Fruit fly (Drosophila melanogaster) whole organism, prepupa: Measurements from ENCODE around the gene Graf.

Experiments
- CG10631 ChIP-seq: fragments of 200-800 bp; sonication (Bioruptor generic); optimal IDR thresholded peaks from 2 replicates; lab custom pipeline; 2016; ENCODE audit warnings: missing biosample characterization, missing genetic modification characterization
- CG10669 ChIP-seq: fragments of 200-800 bp; sonication (Bioruptor generic); optimal IDR thresholded peaks from 3 replicates; lab custom pipeline; 2018; ENCODE audit warnings: missing biosample characterization, mild to moderate bottlenecking, missing genetic modification characterization, moderate library complexity
- CG3032 ChIP-seq: fragments of 200-800 bp; optimal IDR thresholded peaks from 2 replicates; lab custom pipeline; 2019; ENCODE audit warnings: missing biosample characterization, mild to moderate bottlenecking, missing genetic modification characterization, moderate library complexity
- CG31627 ChIP-seq: fragments of 200-800 bp; sonication (Bioruptor generic); optimal IDR thresholded peaks from 3 replicates; lab custom pipeline; 2016; ENCODE audit warnings: missing biosample characterization, missing genetic modification characterization
- CG32006 ChIP-seq: fragments of 200-800 bp; sonication (Bioruptor generic); optimal IDR thresholded peaks from 3 replicates; lab custom pipeline; 2017; ENCODE audit warnings: missing biosample characterization, mild to moderate bottlenecking, missing genetic modification characterization
- CG34406 ChIP-seq: fragments of 200-800 bp; sonication (Bioruptor generic); optimal IDR thresholded peaks from 3 replicates; lab custom pipeline; 2016; ENCODE audit warnings: missing biosample characterization, missing genetic modification characterization
- CG3919 ChIP-seq: fragments of 200-800 bp; sonication (Bioruptor generic); optimal IDR thresholded peaks from 3 replicates; lab custom pipeline; 2016; ENCODE audit warnings: missing biosample characterization, missing genetic modification characterization
- CG4318 ChIP-seq: fragments of 200-800 bp; sonication (Bioruptor generic); optimal IDR thresholded peaks from 3 replicates; lab custom pipeline; 2017; ENCODE audit warnings: missing biosample characterization, mild to moderate bottlenecking, missing genetic modification characterization
- CG6163 ChIP-seq: fragments of 200-800 bp; sonication (Bioruptor generic); IDR thresholded peaks from 3 replicates; pipeline ENCODE4 v1.3.6; 2022; ENCODE audit warnings: missing biosample characterization, missing genetic modification characterization
- CG6276 ChIP-seq: fragments of 200-800 bp; sonication (Bioruptor generic); optimal IDR thresholded peaks from 2 replicates; lab custom pipeline; 2017; ENCODE audit warnings: missing biosample characterization, mild to moderate bottlenecking, missing genetic modification characterization
- CG6792 ChIP-seq: fragments of 200-800 bp; sonication (Bioruptor generic); optimal IDR thresholded peaks from 3 replicates; lab custom pipeline; 2016; ENCODE audit warnings: missing biosample characterization, missing genetic modification characterization
- CG6854 ChIP-seq: fragments of 200-800 bp; sonication (Bioruptor generic); optimal IDR thresholded peaks from 2 replicates; lab custom pipeline; 2017; ENCODE audit warnings: missing biosample characterization, mild to moderate bottlenecking, missing genetic modification characterization
- CG7368 ChIP-seq: fragments of 200-800 bp; sonication (Bioruptor generic); optimal IDR thresholded peaks from 3 replicates; lab custom pipeline; 2016; ENCODE audit warnings: missing biosample characterization, missing genetic modification characterization
- CG8632 ChIP-seq: fragments of 200-800 bp; sonication (Bioruptor generic); optimal IDR thresholded peaks from 3 replicates; lab custom pipeline; 2016; ENCODE audit warnings: missing biosample characterization, missing genetic modification characterization
- Eip78C ChIP-seq: fragments of 200-800 bp; sonication (Bioruptor generic); peaks from one replicate; lab custom pipeline; 2016; ENCODE audit warnings: missing biosample characterization, missing genetic modification characterization
- Ets96B ChIP-seq: fragments of 200-800 bp; optimal IDR thresholded peaks from 2 replicates; lab custom pipeline; 2019; ENCODE audit warnings: missing biosample characterization, mild to moderate bottlenecking, missing genetic modification characterization, moderate library complexity
- Gug ChIP-seq: fragments of 200-800 bp; sonication (Bioruptor generic); IDR thresholded peaks from 2 replicates; pipeline ENCODE4 v1.3.6; 2022; ENCODE audit warnings: missing biosample characterization, missing genetic modification characterization
- Hr38 ChIP-seq: sonication (Bioruptor generic); optimal IDR thresholded peaks from 2 replicates; lab custom pipeline; 2016; ENCODE audit warnings: missing biosample characterization, missing genetic modification characterization
- Hr39 ChIP-seq: fragments of 200-800 bp; sonication (Bioruptor generic); optimal IDR thresholded peaks from 2 replicates; lab custom pipeline; 2016; ENCODE audit warnings: missing biosample characterization, missing genetic modification characterization
- Hr4 ChIP-seq: fragments of 200-800 bp; sonication (Bioruptor generic); optimal IDR thresholded peaks from 3 replicates; lab custom pipeline; 2016; ENCODE audit warnings: missing biosample characterization, missing genetic modification characterization
- Met ChIP-seq: fragments of 200-800 bp; sonication (Bioruptor generic); optimal IDR thresholded peaks from 3 replicates; lab custom pipeline; 2016; ENCODE audit warnings: missing biosample characterization, missing genetic modification characterization
- OdsH ChIP-seq: fragments of 200-800 bp; sonication (Bioruptor generic); optimal IDR thresholded peaks from 3 replicates; lab custom pipeline; 2016; ENCODE audit warnings: missing biosample characterization, missing genetic modification characterization
- Smox ChIP-seq: fragments of 200-800 bp; sonication (Bioruptor generic); optimal IDR thresholded peaks from 3 replicates; lab custom pipeline; 2016; ENCODE audit warnings: missing biosample characterization, missing genetic modification characterization
- Sox14 ChIP-seq: fragments of 200-800 bp; sonication (Bioruptor generic); optimal IDR thresholded peaks from 3 replicates; lab custom pipeline; 2016; ENCODE audit warnings: missing biosample characterization, missing genetic modification characterization
- achi ChIP-seq: fragments of 200-800 bp; sonication (Bioruptor generic); optimal IDR thresholded peaks from 3 replicates; lab custom pipeline; 2016; ENCODE audit warnings: missing biosample characterization, missing genetic modification characterization
- acj6 ChIP-seq: fragments of 200-800 bp; sonication (Bioruptor generic); optimal IDR thresholded peaks from 3 replicates; lab custom pipeline; 2016; ENCODE audit warnings: missing biosample characterization, missing genetic modification characterization
- dsx ChIP-seq: fragments of 200-800 bp; optimal IDR thresholded peaks from 3 replicates; lab custom pipeline; 2019; ENCODE audit warnings: missing biosample characterization, mild to moderate bottlenecking, missing genetic modification characterization, moderate library complexity; ENCODE audit not compliant: poor library complexity, severe bottlenecking
- eg ChIP-seq: fragments of 200-800 bp; sonication (Bioruptor generic); IDR thresholded peaks from 3 replicates; pipeline ENCODE4 v1.3.6; 2022; ENCODE audit warnings: missing biosample characterization, missing genetic modification characterization
- esn ChIP-seq: fragments of 200-800 bp; sonication (Bioruptor generic); optimal IDR thresholded peaks from 2 replicates; lab custom pipeline; 2016; ENCODE audit warnings: missing biosample characterization, mild to moderate bottlenecking, missing genetic modification characterization, moderate library complexity
- fd85E ChIP-seq: fragments of 200-800 bp; sonication (Bioruptor generic); optimal IDR thresholded peaks from 3 replicates; lab custom pipeline; 2016; ENCODE audit warnings: missing biosample characterization, missing genetic modification characterization
- lz ChIP-seq: fragments of 200-800 bp; sonication (Bioruptor generic); optimal IDR thresholded peaks from 3 replicates; lab custom pipeline; 2016; ENCODE audit warnings: missing biosample characterization, missing genetic modification characterization
- svp ChIP-seq: fragments of 200-800 bp; sonication (Bioruptor generic); peaks from one replicate; lab custom pipeline; 2016; ENCODE audit warnings: missing biosample characterization, missing genetic modification characterization
- vri ChIP-seq: fragments of 200-800 bp; sonication (Bioruptor generic); optimal IDR thresholded peaks from 3 replicates; lab custom pipeline; 2016; ENCODE audit warnings: missing biosample characterization, mild to moderate bottlenecking, missing genetic modification characterization

The Graf gene

dm6 chrX:15802880-15803650 is 42.5 kb upstream of the Graf start:
- TF ChIP-seq Smox (no peak), OdsH (GFP tag; lab: Kevin White, UChicago) (peak; percentile 23), CG3919 (peak; percentile 42), acj6 (GFP tag; lab: Kevin White, UChicago) (peak; percentile 14), Gug (no peak), CG7368 (no peak), Met (GFP tag; lab: Kevin White, UChicago) (no peak), Sox14 (GFP tag; lab: Kevin White, UChicago) (peak; percentile 21), Eip78C (GFP tag; lab: Kevin White, UChicago) (peak; percentile 12), CG6276 (GFP tag; lab: Kevin White, UChicago) (peak; percentile 26), CG6163 (peak; percentile 17; the same call in 1 of the 3 replicates), CG6854 (GFP tag; lab: Kevin White, UChicago) (no peak), CG31627 (peak; percentile 13), Hr4 (GFP tag; lab: Kevin White, UChicago) (no peak), CG4318 (GFP tag; lab: Kevin White, UChicago) (no peak), CG34406 (GFP tag; lab: Kevin White, UChicago) (peak; percentile 33), vri (GFP tag; lab: Kevin White, UChicago) (peak; percentile 52), eg (GFP tag; lab: Robert Waterston, UW) (peak; percentile 21; the same call in 1 of the 3 replicates), CG10631 (GFP tag; lab: Kevin White, UChicago) (peak; percentile 46), svp (GFP tag; lab: Kevin White, UChicago) (peak; percentile 68), lz (peak; percentile 9), CG8632 (peak; percentile 14), Hr39 (GFP tag; lab: Kevin White, UChicago) (peak; percentile 12), CG3032 (tag; lab: Kevin White, UChicago) (peak; percentile 28), CG6792 (GFP tag; lab: Kevin White, UChicago) (no peak), CG32006 (GFP tag; lab: Kevin White, UChicago) (peak; percentile 53), Ets96B (tag; lab: Kevin White, UChicago) (peak; percentile 20), achi (GFP tag; lab: Kevin White, UChicago) (peak; percentile 38), Hr38 (GFP tag; lab: Kevin White, UChicago) (no peak), dsx (GFP tag; lab: Kevin White, UChicago) (peak; percentile 23), CG10669 (GFP tag; lab: Kevin White, UChicago) (no peak), esn (GFP tag; lab: Kevin White, UChicago) (peak; percentile 47), fd85E (GFP tag; lab: Kevin White, UChicago) (no peak)

- 0 out of 3 replicates have a peak, but pooled peaks have one; percentile 44 for TF ChIP-seq eg (GFP tag; lab: Robert Waterston, UW)
- TF ChIP-seq Eip78C (GFP tag; lab: Kevin White, UChicago) = peak; percentile 23
- peak; percentile 84 for TF ChIP-seq svp (GFP tag; lab: Kevin White, UChicago)
Observed at dm6 chrX:15799085-15799557, 38.6 kb upstream of the Graf start, which contains the start of the genes sordd2 and CG15602. sordd2 (minus strand) TSS chrX:15799162. CG15602 (plus strand) TSS chrX:15799426.

- peak; percentile 16 for TF ChIP-seq Eip78C (GFP tag; lab: Kevin White, UChicago)
- TF ChIP-seq, all 60 proteins: peak for 1; not testable (repeated sequence) for 59
Observed at dm6 chrX:15795951-15796443, 35.5 kb upstream of the Graf start, which contains the start of gene sordd1. sordd1 (minus strand) TSS chrX:15796028.
